Worm (Caenorhabditis elegans): ENCODE results near the gene cest-28.

cest-28 gene

ce11 chrV:6705367-6705766 lies 35.7 kb downstream of the cest-28 start:
- TF ChIP-seq tra-4 (tag; optimal IDR thresholded peaks at IDR 0.05) (no peak), tbx-37 (GFP tag; conservative IDR thresholded peaks at IDR 0.05) (no peak), F13C5.2 (tag; optimal IDR thresholded peaks at IDR 0.05) (no peak), hmbx-1 (tag; optimal IDR thresholded peaks at IDR 0.05) (no peak), flt-1 (GFP tag; IDR thresholded peaks at IDR 0.05) (no peak), tbx-11 (GFP tag; IDR thresholded peaks at IDR 0.05) (no peak), hmg-4 (GFP tag; optimal IDR thresholded peaks at IDR 0.05) (no peak), scrt-1 (GFP tag; IDR thresholded peaks at IDR 0.05) (no peak), pes-1 (GFP tag; IDR thresholded peaks at IDR 0.05) (no peak)

- TF ChIP-seq B0310.2 (tag; optimal IDR thresholded peaks at IDR 0.05) (no peak), flt-1 (GFP tag; IDR thresholded peaks at IDR 0.05) (no peak), tra-4 (tag; optimal IDR thresholded peaks at IDR 0.05) (no peak), aly-1 (tag; optimal IDR thresholded peaks at IDR 0.05) (no peak), hmg-4 (GFP tag; optimal IDR thresholded peaks at IDR 0.05) (no peak), ceh-36 (tag; optimal IDR thresholded peaks at IDR 0.05) (no peak), hnd-1 (tag; optimal IDR thresholded peaks at IDR 0.05) (no peak), ceh-13 (GFP tag; optimal IDR thresholded peaks at IDR 0.05) (no peak), ama-1 (optimal IDR thresholded peaks at IDR 0.05) (no peak), tbx-37 (GFP tag; conservative IDR thresholded peaks at IDR 0.05) (no peak), ets-7 (tag; optimal IDR thresholded peaks at IDR 0.05) (no peak), sea-1 (GFP tag; conservative IDR thresholded peaks at IDR 0.05) (no peak), pes-1 (GFP tag; IDR thresholded peaks at IDR 0.05) (no peak), scrt-1 (GFP tag; IDR thresholded peaks at IDR 0.05) (no peak), F13C5.2 (tag; optimal IDR thresholded peaks at IDR 0.05) (no peak), hmbx-1 (tag; optimal IDR thresholded peaks at IDR 0.05) (no peak), tbx-11 (GFP tag; IDR thresholded peaks at IDR 0.05) (no peak)
Observed at ce11 chrV:6706771-6707170, 37.2 kb downstream of the cest-28 start, which contains the start of gene W02F12.4. Gene W02F12.4, minus strand, starts transcription at chrV:6706934.

- TF ChIP-seq flt-1 (GFP tag; IDR thresholded peaks at IDR 0.05): peak; percentile 46; the same call in 1 of the 2 replicates
- TF ChIP-seq ama-1 (optimal IDR thresholded peaks at IDR 0.05): no peak
- TF ChIP-seq aly-1 (tag; optimal IDR thresholded peaks at IDR 0.05): peak; percentile 52
- TF ChIP-seq sea-1 (GFP tag; conservative IDR thresholded peaks at IDR 0.05): peak; percentile 51; the same call in 1 of the 2 replicates
- no peak for TF ChIP-seq tra-4 (tag; optimal IDR thresholded peaks at IDR 0.05)
- TF ChIP-seq F13C5.2 (tag; optimal IDR thresholded peaks at IDR 0.05): peak; percentile 87
- no peak for TF ChIP-seq tbx-37 (GFP tag; conservative IDR thresholded peaks at IDR 0.05)
- TF ChIP-seq pes-1 (GFP tag; IDR thresholded peaks at IDR 0.05): peak; percentile 70; the same call in 1 of the 2 replicates
- TF ChIP-seq ceh-13 (GFP tag; optimal IDR thresholded peaks at IDR 0.05): peak; percentile 21
- TF ChIP-seq tbx-11 (GFP tag; IDR thresholded peaks at IDR 0.05): peak; percentile 71
- TF ChIP-seq hmbx-1 (tag; optimal IDR thresholded peaks at IDR 0.05): peak; percentile 5
- 0 out of 2 replicates have a peak, but pooled peaks have one; percentile 50 for TF ChIP-seq scrt-1 (GFP tag; IDR thresholded peaks at IDR 0.05)
- peak; percentile 49 for TF ChIP-seq ceh-36 (tag; optimal IDR thresholded peaks at IDR 0.05)
- peak; percentile 23 for TF ChIP-seq B0310.2 (tag; optimal IDR thresholded peaks at IDR 0.05)
- TF ChIP-seq ets-7 (tag; optimal IDR thresholded peaks at IDR 0.05): no peak
- TF ChIP-seq hnd-1 (tag; optimal IDR thresholded peaks at IDR 0.05): peak; percentile 19
- TF ChIP-seq hmg-4 (GFP tag; optimal IDR thresholded peaks at IDR 0.05): peak; percentile 66
Observed at ce11 chrV:6709050-6709683, 39.5 kb downstream of the cest-28 start, which contains the start of gene dlst-1. Gene dlst-1, minus strand, starts transcription at chrV:6709101.

- TF ChIP-seq ama-1 (optimal IDR thresholded peaks at IDR 0.05): no peak
- TF ChIP-seq tbx-37 (GFP tag; conservative IDR thresholded peaks at IDR 0.05): no peak
- TF ChIP-seq hmbx-1 (tag; optimal IDR thresholded peaks at IDR 0.05): no peak
- TF ChIP-seq hnd-1 (tag; optimal IDR thresholded peaks at IDR 0.05): no peak
- TF ChIP-seq hmg-4 (GFP tag; optimal IDR thresholded peaks at IDR 0.05): no peak
- TF ChIP-seq ceh-13 (GFP tag; optimal IDR thresholded peaks at IDR 0.05): no peak
- no peak for TF ChIP-seq tbx-11 (GFP tag; IDR thresholded peaks at IDR 0.05)
- TF ChIP-seq flt-1 (GFP tag; IDR thresholded peaks at IDR 0.05): no peak
- TF ChIP-seq F13C5.2 (tag; optimal IDR thresholded peaks at IDR 0.05): no peak
- no peak for TF ChIP-seq aly-1 (tag; optimal IDR thresholded peaks at IDR 0.05)
- no peak for TF ChIP-seq pes-1 (GFP tag; IDR thresholded peaks at IDR 0.05)
Observed at ce11 chrV:6710462-6710861, 40.8 kb downstream of the cest-28 start, which contains the start of gene sna-1. Gene sna-1, minus strand, starts transcription at chrV:6710679.

DNA sequence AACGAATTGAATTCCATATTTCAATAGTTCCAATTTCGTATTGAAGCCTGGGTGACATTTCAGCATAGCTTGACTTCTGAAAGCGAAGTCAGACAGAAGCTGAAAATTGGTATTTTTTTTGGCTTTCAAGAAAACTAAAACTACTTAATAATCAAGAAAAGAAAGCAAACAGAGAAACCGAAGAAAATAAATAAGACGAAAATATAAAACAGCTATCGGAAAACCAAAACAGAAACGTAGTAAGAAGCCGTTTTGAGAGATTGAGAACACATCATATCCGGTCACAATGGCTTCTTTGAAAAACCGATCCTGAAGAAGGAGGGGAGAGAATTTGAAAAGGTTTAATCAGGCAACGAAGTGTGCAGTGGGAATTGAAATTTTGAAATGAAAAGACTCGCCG lies 48.6 kb downstream of the cest-28 start, which contains the start of gene srg-30:
TSS of gene srg-30 (minus strand) at position 101 of the 400 bp plus-strand sequence.
- TF ChIP-seq tbx-11 (GFP tag; IDR thresholded peaks at IDR 0.05): no peak
- no peak for TF ChIP-seq hmg-4 (GFP tag; optimal IDR thresholded peaks at IDR 0.05)
- TF ChIP-seq hnd-1 (tag; optimal IDR thresholded peaks at IDR 0.05): no peak
- TF ChIP-seq B0310.2 (tag; optimal IDR thresholded peaks at IDR 0.05): no peak
- TF ChIP-seq scrt-1 (GFP tag; IDR thresholded peaks at IDR 0.05): no peak
- TF ChIP-seq ama-1 (optimal IDR thresholded peaks at IDR 0.05): no peak
- no peak for TF ChIP-seq ceh-36 (tag; optimal IDR thresholded peaks at IDR 0.05)
- no peak for TF ChIP-seq hmbx-1 (tag; optimal IDR thresholded peaks at IDR 0.05)
- TF ChIP-seq tbx-37 (GFP tag; conservative IDR thresholded peaks at IDR 0.05): no peak
- no peak for TF ChIP-seq tra-4 (tag; optimal IDR thresholded peaks at IDR 0.05)
- no peak for TF ChIP-seq aly-1 (tag; optimal IDR thresholded peaks at IDR 0.05)
- no peak for TF ChIP-seq ets-7 (tag; optimal IDR thresholded peaks at IDR 0.05)
- TF ChIP-seq ceh-13 (GFP tag; optimal IDR thresholded peaks at IDR 0.05): no peak
- TF ChIP-seq flt-1 (GFP tag; IDR thresholded peaks at IDR 0.05): no peak
